Fruit fly (Drosophila melanogaster) whole organism, pupa: ENCODE results near the gene CG13625.

Experiments used
- CG10348 ChIP-seq: fragments of 200-800 bp; sonication (Bioruptor generic); IDR thresholded peaks from 2 replicates; pipeline ENCODE4 v1.3.6; 2022; ENCODE audit warnings: missing biosample characterization, missing genetic modification characterization
- CG12605 ChIP-seq: fragments of 200-800 bp; sonication (Bioruptor generic); IDR thresholded peaks from 2 replicates; pipeline ENCODE4 v1.3.6; 2022; ENCODE audit warnings: missing biosample characterization, missing genetic modification characterization
- CG13204 ChIP-seq: fragments of 200-800 bp; sonication (Bioruptor generic); optimal IDR thresholded peaks from 2 replicates; lab custom pipeline; 2018; ENCODE audit warnings: missing biosample characterization, mild to moderate bottlenecking, missing genetic modification characterization, moderate library complexity
- CG14655 ChIP-seq: fragments of 200-800 bp; sonication (Bioruptor generic); optimal IDR thresholded peaks from 3 replicates; lab custom pipeline; 2017; ENCODE audit warnings: mild to moderate bottlenecking, missing biosample characterization, missing genetic modification reagents, missing genetic modification characterization
- CG15710 ChIP-seq: fragments of 200-800 bp; sonication (Bioruptor generic); optimal IDR thresholded peaks from 2 replicates; lab custom pipeline; 2018; ENCODE audit warnings: missing biosample characterization, mild to moderate bottlenecking, missing genetic modification characterization, moderate library complexity
- CG17806 ChIP-seq: fragments of 200-800 bp; sonication (Bioruptor generic); optimal IDR thresholded peaks from 2 replicates; lab custom pipeline; 2018; ENCODE audit warnings: missing biosample characterization, mild to moderate bottlenecking, missing genetic modification characterization, moderate library complexity
- CG32121 ChIP-seq: fragments of 200-800 bp; sonication (Bioruptor generic); IDR thresholded peaks from 2 replicates; pipeline ENCODE4 v1.3.6; 2022; ENCODE audit warnings: missing biosample characterization, missing genetic modification characterization
- CG34367 ChIP-seq: fragments of 200-800 bp; sonication (Bioruptor generic); optimal IDR thresholded peaks from 2 replicates; lab custom pipeline; 2018; ENCODE audit warnings: missing biosample characterization, mild to moderate bottlenecking, missing genetic modification characterization
- CG4496 ChIP-seq: fragments of 200-800 bp; sonication (Bioruptor generic); IDR thresholded peaks from 3 replicates; pipeline ENCODE4 v1.3.6; 2022; ENCODE audit warnings: missing biosample characterization, missing genetic modification characterization
- CG8159 ChIP-seq: fragments of 200-800 bp; sonication (Bioruptor generic); optimal IDR thresholded peaks from 3 replicates; lab custom pipeline; 2018; ENCODE audit warnings: missing biosample characterization, mild to moderate bottlenecking, missing genetic modification characterization, moderate library complexity
- CG8301 ChIP-seq: fragments of 200-800 bp; sonication (Bioruptor generic); optimal IDR thresholded peaks from 2 replicates; lab custom pipeline; 2018; ENCODE audit warnings: missing biosample characterization, mild to moderate bottlenecking, missing genetic modification characterization
- CG9948 ChIP-seq: fragments of 200-800 bp; sonication (Bioruptor generic); optimal IDR thresholded peaks from 2 replicates; lab custom pipeline; 2018; ENCODE audit warnings: missing biosample characterization, mild to moderate bottlenecking, missing genetic modification characterization, moderate library complexity
- D1 ChIP-seq: fragments of 200-800 bp; sonication (Bioruptor generic); optimal IDR thresholded peaks from 2 replicates; lab custom pipeline; 2018; ENCODE audit warnings: missing biosample characterization, mild to moderate bottlenecking, missing genetic modification characterization, moderate library complexity
- EcR ChIP-seq: fragments of 200-800 bp; sonication (Bioruptor generic); optimal IDR thresholded peaks from 3 replicates; lab custom pipeline; 2019; ENCODE audit warnings: missing biosample characterization, missing genetic modification characterization, mild to moderate bottlenecking, moderate library complexity, missing genetic modification reagents
- Ets98B ChIP-seq: fragments of 200-800 bp; sonication (Bioruptor generic); IDR thresholded peaks from 2 replicates; pipeline ENCODE4 v1.3.6; 2022; ENCODE audit warnings: missing biosample characterization, missing genetic modification characterization
- Pif1A ChIP-seq: fragments of 200-800 bp; sonication (Bioruptor generic); optimal IDR thresholded peaks from 3 replicates; lab custom pipeline; 2016; ENCODE audit warnings: missing biosample characterization, missing genetic modification characterization
- Pif1B ChIP-seq: fragments of 200-800 bp; sonication (Bioruptor generic); optimal IDR thresholded peaks from 3 replicates; lab custom pipeline; 2016; ENCODE audit warnings: missing biosample characterization, missing genetic modification characterization
- Snoo ChIP-seq: fragments of 200-800 bp; sonication (Bioruptor generic); optimal IDR thresholded peaks from 3 replicates; lab custom pipeline; 2017; ENCODE audit warnings: missing biosample characterization, mild to moderate bottlenecking, missing genetic modification characterization, inconsistent platforms
- fd96Ca ChIP-seq: fragments of 200-800 bp; sonication (Bioruptor generic); IDR thresholded peaks from 3 replicates; pipeline ENCODE4 v1.3.6; 2022; ENCODE audit warnings: missing biosample characterization, missing genetic modification characterization
- gl ChIP-seq: fragments of 200-800 bp; sonication (Bioruptor generic); optimal IDR thresholded peaks from 2 replicates; lab custom pipeline; 2018; ENCODE audit warnings: missing biosample characterization, mild to moderate bottlenecking, missing genetic modification characterization
- rn ChIP-seq: fragments of 200-800 bp; sonication (Bioruptor generic); IDR thresholded peaks from 2 replicates; pipeline ENCODE4 v1.3.6; 2022; ENCODE audit warnings: missing biosample characterization, missing genetic modification characterization

The CG13625 gene

DNA sequence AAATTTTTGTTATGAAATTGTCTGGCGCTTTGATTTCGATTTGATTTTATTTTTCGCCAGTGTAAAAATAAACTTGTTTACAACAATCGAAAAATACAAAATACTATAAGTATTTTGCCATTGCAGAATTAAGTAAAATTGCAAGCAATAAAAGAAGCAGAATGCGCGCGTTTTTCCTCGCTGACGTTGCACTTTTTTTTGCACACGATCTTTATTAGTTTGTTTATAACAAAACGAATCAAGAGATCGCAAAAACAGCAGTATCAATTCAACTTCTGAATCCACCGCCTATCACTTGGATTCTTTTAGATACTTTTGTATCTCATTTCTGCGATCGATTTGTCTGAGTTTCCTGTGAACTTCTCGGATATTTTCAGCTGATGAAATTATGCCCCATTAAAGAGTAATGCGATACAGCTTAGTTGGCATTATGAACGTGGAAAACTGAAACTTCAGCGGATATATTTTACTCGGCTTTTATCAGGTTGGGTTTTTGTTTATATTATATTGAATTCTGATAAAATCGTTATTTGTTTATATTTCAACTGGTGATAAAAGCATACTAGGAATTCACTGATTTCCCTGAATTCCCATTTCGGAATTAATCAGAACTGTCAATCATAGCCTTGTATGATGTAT, 11.7 kb downstream of the CG13625 start:
- TF ChIP-seq fd96Ca, result no peak
- no peak for TF ChIP-seq CG8159 (tag; lab: Kevin White, UChicago)
- no peak for TF ChIP-seq gl (tag; lab: Kevin White, UChicago)
- TF ChIP-seq Ets98B (GFP tag; lab: Robert Waterston, UW), result no peak
- TF ChIP-seq CG17806 (tag; lab: Kevin White, UChicago), result no peak

- TF ChIP-seq Pif1B (GFP tag; lab: Kevin White, UChicago) (peak; percentile 98), Pif1A (GFP tag; lab: Kevin White, UChicago) (peak; percentile 98), CG17806 (tag; lab: Kevin White, UChicago) (peak; percentile 96), rn (GFP tag; lab: Robert Waterston, UW) (peak; percentile 99), CG10348 (GFP tag; lab: Robert Waterston, UW) (peak; percentile 93), Ets98B (GFP tag; lab: Robert Waterston, UW) (peak; percentile 100), CG9948 (tag; lab: Kevin White, UChicago) (peak; percentile 93), CG8159 (tag; lab: Kevin White, UChicago) (peak; percentile 95), CG4496 (GFP tag; lab: Robert Waterston, UW) (peak; percentile 100), CG14655 (GFP tag; lab: Kevin White, UChicago) (peak; percentile 98), CG32121 (GFP tag; lab: Robert Waterston, UW) (peak; percentile 99), CG15710 (peak; percentile 97), CG8301 (tag; lab: Kevin White, UChicago) (peak; percentile 97), CG34367 (peak; percentile 94), EcR (peak; percentile 63), D1 (tag; lab: Kevin White, UChicago) (peak; percentile 80), CG13204 (GFP tag; lab: Kevin White, UChicago) (peak; percentile 79), Snoo (tag; lab: Kevin White, UChicago) (peak; percentile 99), fd96Ca (peak; percentile 99), gl (tag; lab: Kevin White, UChicago) (peak; percentile 86), CG12605 (peak; percentile 99)
These were observed 12.4 kb downstream of the CG13625 start for dm6 chr3R:24572540-24573043.

dm6 chr3R:24571386-24572124, 13.4 kb downstream of the CG13625 start:
- TF ChIP-seq D1 (tag; lab: Kevin White, UChicago) (peak; percentile 25), EcR (peak; percentile 29), CG13204 (GFP tag; lab: Kevin White, UChicago) (no peak), CG10348 (GFP tag; lab: Robert Waterston, UW) (no peak), CG12605 (0 out of 2 replicates have a peak, but pooled peaks have one; percentile 11), Pif1B (GFP tag; lab: Kevin White, UChicago) (peak; percentile 19), CG32121 (GFP tag; lab: Robert Waterston, UW) (peak; percentile 53; the same call in 1 of the 2 replicates), Ets98B (GFP tag; lab: Robert Waterston, UW) (peak; percentile 50; the same call in 1 of the 2 replicates), CG4496 (GFP tag; lab: Robert Waterston, UW) (peak; percentile 55; the same call in 1 of the 3 replicates), CG9948 (tag; lab: Kevin White, UChicago) (no peak), fd96Ca (peak; percentile 51; the same call in 2 of the 3 replicates), Pif1A (GFP tag; lab: Kevin White, UChicago) (peak; percentile 16), CG8301 (tag; lab: Kevin White, UChicago) (no peak)

- TF ChIP-seq EcR, result no peak
These were observed 15.2 kb downstream of the CG13625 start for dm6 chr3R:24569669-24570349.

DNA sequence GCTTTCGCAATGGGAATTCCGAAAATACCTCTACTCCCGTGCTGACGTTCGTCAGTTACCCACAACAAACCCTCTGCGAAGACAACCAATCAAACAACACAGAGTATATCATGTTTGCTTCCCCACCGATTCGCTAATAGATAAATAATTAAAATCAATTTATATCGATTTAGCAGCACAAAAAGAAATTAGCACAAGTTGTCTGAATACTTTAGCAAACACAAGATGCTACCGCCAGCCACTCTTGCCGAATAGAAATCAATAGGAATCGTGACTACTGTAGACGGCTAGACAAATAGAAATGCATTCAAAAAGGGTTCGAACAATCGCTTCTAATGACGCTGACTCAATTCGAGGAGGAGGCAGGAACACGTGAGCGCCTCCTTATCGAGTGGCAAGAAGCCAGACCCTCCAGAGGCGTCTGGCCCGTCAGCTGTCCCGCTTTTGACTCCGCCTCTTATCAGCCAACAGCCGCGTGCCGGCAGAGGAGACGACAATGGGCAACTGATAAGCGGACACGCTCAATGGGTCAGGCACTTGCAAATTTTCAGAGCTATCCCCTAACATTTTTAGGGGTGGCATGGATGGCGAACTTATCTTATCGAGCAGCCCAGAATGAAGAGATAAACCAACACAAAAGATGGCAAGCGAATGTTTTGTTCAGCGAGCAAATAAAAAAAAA, 16.6 kb downstream of the CG13625 start:
- TF ChIP-seq EcR (peak; percentile 18), CG32121 (GFP tag; lab: Robert Waterston, UW) (no peak)

DNA sequence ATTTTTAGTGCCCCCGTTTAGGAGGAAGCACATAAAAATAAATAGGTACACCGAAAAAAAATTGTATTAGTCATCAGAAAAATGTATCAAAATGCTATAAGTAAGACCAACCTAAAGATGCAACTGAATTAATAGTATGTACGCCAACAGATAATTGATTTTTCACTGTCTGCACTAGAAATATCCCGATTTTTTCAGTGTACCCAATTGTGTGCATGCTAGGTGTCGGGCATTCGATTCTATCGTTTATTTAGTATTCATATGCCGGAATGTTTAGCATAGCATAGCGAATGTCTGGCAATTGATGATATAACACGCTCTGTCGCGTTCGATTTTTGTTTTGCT, 17.6 kb downstream of the CG13625 start:
- TF ChIP-seq CG10348 (GFP tag; lab: Robert Waterston, UW) (peak; percentile 61), Ets98B (GFP tag; lab: Robert Waterston, UW) (peak; percentile 84), Pif1A (GFP tag; lab: Kevin White, UChicago) (peak; percentile 50), rn (GFP tag; lab: Robert Waterston, UW) (peak; percentile 17; the same call in 1 of the 2 replicates), CG14655 (GFP tag; lab: Kevin White, UChicago) (peak; percentile 65), Snoo (tag; lab: Kevin White, UChicago) (peak; percentile 8), fd96Ca (peak; percentile 82), CG32121 (GFP tag; lab: Robert Waterston, UW) (peak; percentile 88), CG8301 (tag; lab: Kevin White, UChicago) (peak; percentile 65), CG4496 (GFP tag; lab: Robert Waterston, UW) (peak; percentile 89), CG17806 (tag; lab: Kevin White, UChicago) (no peak), CG15710 (peak; percentile 4), CG12605 (peak; percentile 58), Pif1B (GFP tag; lab: Kevin White, UChicago) (peak; percentile 2), CG34367 (no peak), EcR (no peak)
